Fruit fly (Drosophila melanogaster) whole organism, embryonic: Measurements from ENCODE around the gene WRNexo.

Experiments
- CG10267 ChIP-seq: fragments of 200-800 bp; sonication (Bioruptor generic); optimal IDR thresholded peaks from 2 replicates; lab custom pipeline; 2018; ENCODE audit warnings: missing biosample characterization, mild to moderate bottlenecking, missing genetic modification characterization, moderate library complexity
- CG11093 ChIP-seq: fragments of 200-800 bp; sonication (Bioruptor generic); IDR thresholded peaks from 3 replicates; pipeline ENCODE4 v1.3.6; 2022; ENCODE audit warnings: missing biosample characterization, missing genetic modification characterization
- CG12659 ChIP-seq: fragments of 200-800 bp; sonication (Bioruptor generic); optimal IDR thresholded peaks from 3 replicates; lab custom pipeline; 2017; ENCODE audit warnings: mild to moderate bottlenecking, missing biosample characterization, missing genetic modification reagents, missing genetic modification characterization
- CG15514 ChIP-seq: fragments of 200-800 bp; sonication (Bioruptor generic); optimal IDR thresholded peaks from 3 replicates; lab custom pipeline; 2017; ENCODE audit warnings: missing biosample characterization, missing genetic modification characterization, mild to moderate bottlenecking, moderate library complexity, missing genetic modification reagents
- CG15601 ChIP-seq: fragments of 200-800 bp; sonication (Bioruptor generic); optimal IDR thresholded peaks from 3 replicates; lab custom pipeline; 2019; ENCODE audit warnings: missing biosample characterization, mild to moderate bottlenecking, missing genetic modification characterization, moderate library complexity
- CG17385 ChIP-seq: fragments of 200-800 bp; sonication (Bioruptor generic); optimal IDR thresholded peaks from 3 replicates; lab custom pipeline; 2018; ENCODE audit warnings: missing biosample characterization, mild to moderate bottlenecking, missing genetic modification characterization
- CG17612 ChIP-seq: fragments of 200-800 bp; sonication (Bioruptor generic); IDR thresholded peaks from 2 replicates; pipeline ENCODE4 v1.3.6; 2022; ENCODE audit warnings: missing biosample characterization, missing genetic modification characterization
- CG18262 ChIP-seq: fragments of 200-800 bp; optimal IDR thresholded peaks from 3 replicates; lab custom pipeline; 2019; ENCODE audit warnings: missing biosample characterization, mild to moderate bottlenecking, missing genetic modification characterization, moderate library complexity
- CG31224 ChIP-seq: fragments of 200-800 bp; sonication (Bioruptor generic); IDR thresholded peaks from 2 replicates; pipeline ENCODE4 v1.3.6; 2022; ENCODE audit warnings: missing biosample characterization, missing genetic modification characterization
- CG4328 ChIP-seq: fragments of 200-800 bp; sonication (Bioruptor generic); optimal IDR thresholded peaks from 3 replicates; lab custom pipeline; 2017; ENCODE audit warnings: missing biosample characterization, missing genetic modification reagents, missing genetic modification characterization
- CG4617 ChIP-seq: fragments of 200-800 bp; sonication (Bioruptor generic); optimal IDR thresholded peaks from 3 replicates; lab custom pipeline; 2016; ENCODE audit warnings: missing biosample characterization, missing genetic modification characterization, borderline replicate concordance
- CG6683 ChIP-seq: fragments of 200-800 bp; sonication (Bioruptor generic); optimal IDR thresholded peaks from 2 replicates; lab custom pipeline; 2017; ENCODE audit warnings: missing biosample characterization, mild to moderate bottlenecking, missing genetic modification characterization, missing genetic modification reagents
- CG6689 ChIP-seq: fragments of 200-800 bp; sonication (Bioruptor generic); IDR thresholded peaks from 2 replicates; pipeline ENCODE4 v1.3.6; 2022; ENCODE audit warnings: missing biosample characterization, missing genetic modification characterization
- CG6854 ChIP-seq: fragments of 200-800 bp; sonication (Bioruptor generic); optimal IDR thresholded peaks from 3 replicates; lab custom pipeline; 2017; ENCODE audit warnings: missing biosample characterization, mild to moderate bottlenecking, missing genetic modification characterization
- CG9932 ChIP-seq: fragments of 200-800 bp; sonication (Bioruptor generic); IDR thresholded peaks from 2 replicates; pipeline ENCODE4 v1.3.6; 2022; ENCODE audit warnings: missing biosample characterization, missing genetic modification characterization
- Dp ChIP-seq: fragments of 200-800 bp; sonication (Bioruptor generic); optimal IDR thresholded peaks from 2 replicates; lab custom pipeline; 2018; ENCODE audit warnings: missing biosample characterization, mild to moderate bottlenecking, missing genetic modification characterization, moderate library complexity
- Ets97D ChIP-seq: fragments of 200-800 bp; sonication (Bioruptor generic); optimal IDR thresholded peaks from 3 replicates; lab custom pipeline; 2016; ENCODE audit warnings: missing biosample characterization, missing genetic modification characterization
- Gsc ChIP-seq: fragments of 200-800 bp; sonication (Bioruptor generic); IDR thresholded peaks from 2 replicates; pipeline ENCODE4 v1.3.6; 2022; ENCODE audit warnings: missing biosample characterization, missing genetic modification characterization
- HHEX ChIP-seq: fragments of 200-800 bp; sonication (Bioruptor generic); optimal IDR thresholded peaks from 3 replicates; lab custom pipeline; 2017; ENCODE audit warnings: missing biosample characterization, mild to moderate bottlenecking, missing genetic modification characterization, missing genetic modification reagents
- MBD-R2 ChIP-seq: fragments of 200-800 bp; sonication (Bioruptor generic); IDR thresholded peaks from 2 replicates; pipeline ENCODE4 v1.3.6; 2022; ENCODE audit warnings: missing biosample characterization, missing genetic modification characterization
- Med ChIP-seq: fragments of 200-800 bp; sonication (Bioruptor generic); peaks from one replicate; lab custom pipeline; 2016; ENCODE audit warnings: missing biosample characterization, missing genetic modification characterization, mild to moderate bottlenecking, inconsistent platforms, moderate library complexity
- Myb ChIP-seq: fragments of 200-800 bp; sonication (Bioruptor generic); optimal IDR thresholded peaks from 2 replicates; lab custom pipeline; 2016; ENCODE audit warnings: missing biosample characterization, missing genetic modification characterization
- NfI ChIP-seq: fragments of 200-800 bp; sonication (Bioruptor generic); optimal IDR thresholded peaks from 3 replicates; lab custom pipeline; 2018; ENCODE audit warnings: missing biosample characterization, mild to moderate bottlenecking, missing genetic modification characterization, moderate library complexity
- Opbp ChIP-seq: fragments of 200-800 bp; sonication (Bioruptor generic); IDR thresholded peaks from 3 replicates; pipeline ENCODE4 v1.3.6; 2022; ENCODE audit warnings: missing biosample characterization, missing genetic modification characterization; ENCODE audit not compliant: partially characterized antibody
- Scr ChIP-seq: fragments of 200-800 bp; sonication (Bioruptor generic); IDR thresholded peaks from 2 replicates; pipeline ENCODE4 v1.3.6; 2022; ENCODE audit warnings: missing biosample characterization, missing genetic modification characterization; ENCODE audit not compliant: partially characterized antibody
- Spps ChIP-seq: fragments of 200-800 bp; sonication (Bioruptor generic); optimal IDR thresholded peaks from 2 replicates; lab custom pipeline; 2018; ENCODE audit warnings: missing biosample characterization, mild to moderate bottlenecking, missing genetic modification characterization
- Ssrp ChIP-seq: fragments of 200-800 bp; sonication (Bioruptor generic); optimal IDR thresholded peaks from 2 replicates; lab custom pipeline; 2018; ENCODE audit warnings: missing biosample characterization, mild to moderate bottlenecking, missing genetic modification characterization, moderate library complexity
- ab ChIP-seq: fragments of 200-800 bp; sonication (Bioruptor generic); optimal IDR thresholded peaks from 2 replicates; lab custom pipeline; 2016; ENCODE audit warnings: missing biosample characterization, missing genetic modification characterization
- cwo ChIP-seq: fragments of 200-800 bp; sonication (Bioruptor generic); optimal IDR thresholded peaks from 3 replicates; lab custom pipeline; 2017; ENCODE audit warnings: missing biosample characterization, missing genetic modification characterization, mild to moderate bottlenecking, moderate library complexity, missing genetic modification reagents
- danr ChIP-seq: fragments of 200-800 bp; sonication (Bioruptor generic); IDR thresholded peaks from 2 replicates; pipeline ENCODE4 v1.3.6; 2022; ENCODE audit warnings: missing biosample characterization, missing genetic modification characterization
- ewg ChIP-seq: fragments of 200-800 bp; sonication (Bioruptor generic); optimal IDR thresholded peaks from 3 replicates; lab custom pipeline; 2017; ENCODE audit warnings: mild to moderate bottlenecking, missing biosample characterization, missing genetic modification reagents, missing genetic modification characterization
- fd3F ChIP-seq: fragments of 200-800 bp; sonication (Bioruptor generic); optimal IDR thresholded peaks from 2 replicates; lab custom pipeline; 2018; ENCODE audit warnings: missing biosample characterization, mild to moderate bottlenecking, missing genetic modification characterization, moderate library complexity
- fd96Cb ChIP-seq: fragments of 200-800 bp; sonication (Bioruptor generic); optimal IDR thresholded peaks from 2 replicates; lab custom pipeline; 2018; ENCODE audit warnings: missing biosample characterization, mild to moderate bottlenecking, missing genetic modification characterization, moderate library complexity
- gcm ChIP-seq: fragments of 200-800 bp; sonication (Bioruptor generic); optimal IDR thresholded peaks from 2 replicates; lab custom pipeline; 2019; ENCODE audit warnings: missing biosample characterization, mild to moderate bottlenecking, missing genetic modification characterization, moderate library complexity
- hth ChIP-seq: fragments of >200 bp; optimal IDR thresholded peaks from 2 replicates; lab custom pipeline; 2017; ENCODE audit warnings: inconsistent platforms
- lab ChIP-seq: fragments of 200-800 bp; sonication (Bioruptor generic); optimal IDR thresholded peaks from 3 replicates; lab custom pipeline; 2017; ENCODE audit warnings: missing biosample characterization, missing genetic modification characterization, mild to moderate bottlenecking, moderate library complexity, missing genetic modification reagents
- luna ChIP-seq: fragments of 200-800 bp; sonication (Bioruptor generic); optimal IDR thresholded peaks from 2 replicates; lab custom pipeline; 2016; ENCODE audit warnings: missing biosample characterization, missing genetic modification characterization
- odd ChIP-seq: fragments of 200-800 bp; sonication (Bioruptor generic); optimal IDR thresholded peaks from 2 replicates; lab custom pipeline; 2017; ENCODE audit warnings: missing biosample characterization, mild to moderate bottlenecking, missing genetic modification characterization
- pzg ChIP-seq: fragments of 200-800 bp; sonication (Bioruptor generic); optimal IDR thresholded peaks from 3 replicates; lab custom pipeline; 2018; ENCODE audit warnings: missing biosample characterization, mild to moderate bottlenecking, missing genetic modification characterization, moderate library complexity
- sima ChIP-seq: fragments of 200-800 bp; sonication (Bioruptor generic); optimal IDR thresholded peaks from 2 replicates; lab custom pipeline; 2016; ENCODE audit warnings: missing biosample characterization, missing genetic modification characterization
- slou ChIP-seq: fragments of 200-800 bp; sonication (Bioruptor generic); optimal IDR thresholded peaks from 3 replicates; lab custom pipeline; 2016; ENCODE audit warnings: missing biosample characterization, missing genetic modification characterization
- stwl ChIP-seq: fragments of 200-800 bp; sonication (Bioruptor generic); optimal IDR thresholded peaks from 3 replicates; lab custom pipeline; 2018; ENCODE audit warnings: missing biosample characterization, mild to moderate bottlenecking, missing genetic modification characterization, moderate library complexity
- tap ChIP-seq: fragments of 200-800 bp; optimal IDR thresholded peaks from 3 replicates; lab custom pipeline; 2019; ENCODE audit warnings: missing biosample characterization, mild to moderate bottlenecking, missing genetic modification characterization, moderate library complexity
- tio ChIP-seq: fragments of 200-800 bp; sonication (Bioruptor generic); optimal IDR thresholded peaks from 2 replicates; lab custom pipeline; 2017; ENCODE audit warnings: missing biosample characterization, missing genetic modification characterization, inconsistent platforms
- yki ChIP-seq: fragments of >200 bp; optimal IDR thresholded peaks from 3 replicates; lab custom pipeline; 2018
- zen ChIP-seq: fragments of 200-800 bp; sonication (Bioruptor generic); optimal IDR thresholded peaks from 3 replicates; lab custom pipeline; 2018; ENCODE audit warnings: missing biosample characterization, mild to moderate bottlenecking, missing genetic modification characterization, moderate library complexity
- zf30C ChIP-seq: fragments of 200-800 bp; sonication (Bioruptor generic); optimal IDR thresholded peaks from 3 replicates; lab custom pipeline; 2018; ENCODE audit warnings: missing biosample characterization, mild to moderate bottlenecking, missing genetic modification characterization
- zfh2 ChIP-seq: fragments of 200-800 bp; sonication (Bioruptor generic); optimal IDR thresholded peaks from 2 replicates; lab custom pipeline; 2016; ENCODE audit warnings: missing biosample characterization, missing genetic modification characterization

WRNexo gene

DNA sequence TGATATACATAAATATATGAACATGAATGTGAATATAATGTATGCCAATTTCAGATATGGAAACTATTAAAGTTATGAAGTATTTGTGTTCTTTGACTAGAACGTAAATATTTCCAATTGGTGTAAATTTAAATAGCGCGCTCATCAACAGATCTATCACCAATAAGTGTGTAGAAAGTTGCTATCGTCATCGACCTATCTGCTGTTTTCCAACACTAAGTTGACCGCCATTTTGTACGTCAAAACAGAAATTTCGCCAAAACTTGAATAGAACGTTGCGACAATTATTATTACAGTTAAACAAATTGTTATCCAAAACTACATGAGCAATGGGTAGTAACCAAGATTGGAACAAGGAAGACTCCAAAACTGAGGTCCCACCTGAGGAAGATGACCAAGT, 19.6 kb upstream of the WRNexo start, which contains the start of gene cona (continued):
- TF ChIP-seq CG15514 (GFP tag; lab: Kevin White, UChicago), result peak; percentile 24
- no peak for TF ChIP-seq CG4328
- peak; percentile 3 for TF ChIP-seq lab (GFP tag; lab: Kevin White, UChicago)
- TF ChIP-seq Myb (GFP tag; lab: Kevin White, UChicago), result peak; percentile 13
- no peak for TF ChIP-seq zf30C (GFP tag; lab: Kevin White, UChicago)
- TF ChIP-seq CG11093 (GFP tag; lab: Robert Waterston, UW), result no peak
- TF ChIP-seq Ssrp, result no peak
- TF ChIP-seq Dp (GFP tag; lab: Kevin White, UChicago), result peak; percentile 84
- TF ChIP-seq tio (GFP tag; lab: Kevin White, UChicago), result no peak
- TF ChIP-seq CG6683 (GFP tag; lab: Kevin White, UChicago), result no peak
- TF ChIP-seq luna (GFP tag; lab: Kevin White, UChicago), result no peak
- TF ChIP-seq CG15601, result no peak
- TF ChIP-seq yki (lab: Kevin White, UChicago), result no peak
- peak; percentile 61 for TF ChIP-seq stwl (tag; lab: Kevin White, UChicago)
- TF ChIP-seq pzg (GFP tag; lab: Kevin White, UChicago), result peak; percentile 42
- TF ChIP-seq CG12659 (GFP tag; lab: Kevin White, UChicago), result peak; percentile 6
- no peak for TF ChIP-seq fd96Cb (tag; lab: Kevin White, UChicago)
- TF ChIP-seq ewg (GFP tag; lab: Kevin White, UChicago), result no peak
- no peak for TF ChIP-seq zen (tag; lab: Kevin White, UChicago)
- 0 out of 2 replicates have a peak, but pooled peaks have one; percentile 33 for TF ChIP-seq MBD-R2
- TF ChIP-seq Ets97D (GFP tag; lab: Kevin White, UChicago), result peak; percentile 56
- TF ChIP-seq zfh2 (GFP tag; lab: Kevin White, UChicago), result no peak
- no peak for TF ChIP-seq CG17385 (GFP tag; lab: Kevin White, UChicago)
- TF ChIP-seq NfI, result peak; percentile 9
- TF ChIP-seq Scr (GFP tag; lab: Robert Waterston, UW), result peak; percentile 26; the same call in 1 of the 2 replicates
- TF ChIP-seq fd3F, result no peak
- no peak for TF ChIP-seq slou (GFP tag; lab: Kevin White, UChicago)
- no peak for TF ChIP-seq hth (lab: Kevin White, UChicago)
- no peak for TF ChIP-seq CG31224 (GFP tag; lab: Robert Waterston, UW)
- TF ChIP-seq CG10267 (tag; lab: Kevin White, UChicago), result peak; percentile 78
- TF ChIP-seq CG6854 (GFP tag; lab: Kevin White, UChicago), result no peak
- TF ChIP-seq, all 482 proteins: peak for 18

DNA sequence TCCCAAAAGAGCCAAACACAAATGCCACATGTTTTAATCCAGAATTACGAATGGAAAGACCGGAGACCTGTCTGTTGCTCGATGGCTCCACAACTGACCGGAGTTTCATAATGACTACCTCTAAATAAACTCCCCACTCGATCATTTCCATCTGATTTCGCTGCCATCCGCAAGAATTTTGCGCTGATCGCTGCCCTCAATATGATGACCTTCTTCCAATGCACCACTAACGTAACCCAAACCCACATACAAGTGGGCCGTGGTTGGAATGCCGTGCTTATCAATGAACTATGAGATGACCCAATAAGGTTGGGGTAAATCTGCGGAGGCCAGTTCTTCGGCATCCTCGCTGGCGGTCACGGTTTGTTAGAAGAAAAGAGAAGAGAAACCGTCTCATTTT, 19.0 kb upstream of the WRNexo start, which contains the start of gene CG14309:
CG14309 (minus strand) TSS at position 101 of the 400 bp plus-strand sequence.
- TF ChIP-seq Spps (tag; lab: Kevin White, UChicago) (no peak), HHEX (GFP tag; lab: Kevin White, UChicago) (no peak), danr (GFP tag; lab: Robert Waterston, UW) (no peak), odd (GFP tag; lab: Kevin White, UChicago) (no peak), CG4617 (GFP tag; lab: Kevin White, UChicago) (no peak), tap (tag; lab: Kevin White, UChicago) (no peak), Med (GFP tag; lab: Kevin White, UChicago) (no peak), CG9932 (GFP tag; lab: Robert Waterston, UW) (no peak), cwo (GFP tag; lab: Kevin White, UChicago) (no peak), sima (GFP tag; lab: Kevin White, UChicago) (no peak), ab (no peak), Opbp (GFP tag; lab: Robert Waterston, UW) (no peak), Gsc (GFP tag; lab: Robert Waterston, UW) (no peak), CG6689 (GFP tag; lab: Robert Waterston, UW) (no peak), gcm (GFP tag; lab: Kevin White, UChicago) (no peak), CG18262 (tag; lab: Kevin White, UChicago) (no peak), CG17612 (GFP tag; lab: Robert Waterston, UW) (no peak)
- TF ChIP-seq, all 482 proteins: peak for 0
